Fruit fly (Drosophila melanogaster): ENCODE measurements around the gene CG33159.

The CG33159 gene

DNA sequence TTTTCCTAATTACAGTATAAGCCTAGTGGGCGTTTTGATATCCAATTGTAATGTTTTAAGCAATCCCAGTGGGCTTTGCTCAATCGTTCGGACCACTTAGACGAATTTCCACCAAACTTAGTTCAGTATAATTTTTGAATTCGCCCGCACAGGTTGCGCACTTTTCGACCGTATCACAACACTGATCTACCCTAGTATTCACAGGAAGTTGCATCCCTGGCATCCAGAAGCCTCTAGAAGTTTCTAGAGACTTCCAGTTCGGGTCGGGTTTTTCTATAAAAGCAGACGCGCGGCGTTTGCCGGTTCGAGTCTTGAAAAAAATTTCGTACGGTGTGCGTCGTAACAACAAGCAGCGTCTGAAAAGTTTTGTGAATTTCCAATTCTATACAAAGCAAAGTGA, 11.3 kb downstream of the CG33159 start, which contains the start of gene Hsp83 (continued):
- peak; percentile 77 for TF ChIP-seq dsx (GFP tag; optimal IDR thresholded peaks at IDR 0.05; ENCODE audit: poor library complexity, severe bottlenecking)
- peak; percentile 79 for TF ChIP-seq spab (GFP tag; optimal IDR thresholded peaks at IDR 0.05)
- TF ChIP-seq Smox (GFP tag; optimal IDR thresholded peaks at IDR 0.05), result peak; percentile 88
- peak; percentile 93 for TF ChIP-seq lz (GFP tag; optimal IDR thresholded peaks at IDR 0.05)
- TF ChIP-seq OdsH (GFP tag; optimal IDR thresholded peaks at IDR 0.05), result peak; percentile 84
- TF ChIP-seq CG11762 (GFP tag; optimal IDR thresholded peaks at IDR 0.05; ENCODE audit: insufficient read depth), result peak; percentile 82
- peak; percentile 70 for TF ChIP-seq Gug (GFP tag; IDR thresholded peaks at IDR 0.05)
- TF ChIP-seq Lpt (GFP tag; optimal IDR thresholded peaks at IDR 0.05), result peak; percentile 32
- TF ChIP-seq pdm3 (GFP tag; optimal IDR thresholded peaks at IDR 0.05), result peak; percentile 88
- peak; percentile 82 for TF ChIP-seq fkh (GFP tag; optimal IDR thresholded peaks at IDR 0.05)
- peak; percentile 92 for TF ChIP-seq CG8632 (GFP tag; optimal IDR thresholded peaks at IDR 0.05)
- TF ChIP-seq svp (GFP tag), result no peak
- peak; percentile 96 for TF ChIP-seq CG3919 (GFP tag; optimal IDR thresholded peaks at IDR 0.05)
- TF ChIP-seq fd85E (GFP tag; optimal IDR thresholded peaks at IDR 0.05), result peak; percentile 94
- TF ChIP-seq CG31627 (GFP tag; optimal IDR thresholded peaks at IDR 0.05), result peak; percentile 83
- peak; percentile 98 for TF ChIP-seq ss (GFP tag; optimal IDR thresholded peaks at IDR 0.05)
- TF ChIP-seq CG1621 (tag; optimal IDR thresholded peaks at IDR 0.05), result peak; percentile 89

DNA sequence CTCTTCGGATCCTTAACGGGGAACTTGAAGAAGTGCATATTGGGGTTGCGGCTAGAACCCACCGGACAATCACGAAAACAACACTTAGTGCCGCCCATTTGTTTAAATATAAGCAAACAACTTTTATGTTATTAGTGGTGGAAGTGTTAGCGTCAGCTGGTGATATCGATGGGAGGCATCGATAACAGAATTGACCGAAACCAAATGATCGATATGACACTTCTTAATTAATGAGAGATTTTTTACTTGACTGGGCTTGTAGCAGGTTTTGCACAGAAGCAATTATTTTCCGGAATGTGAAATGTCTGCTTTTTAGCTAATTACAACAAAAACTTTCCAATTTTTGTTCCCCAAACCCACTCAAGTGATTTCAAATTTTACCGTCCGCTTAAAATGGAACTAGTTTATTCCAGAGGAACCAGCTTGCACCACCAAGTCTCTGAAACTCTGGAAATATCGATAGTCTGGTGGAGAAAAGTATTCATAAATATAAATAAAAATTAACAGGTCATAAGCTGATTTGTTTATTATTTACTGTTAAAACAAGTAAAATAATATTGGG, 11.8 kb downstream of the CG33159 start, which contains the start of gene CG14965:
CG14965 (minus strand) TSS at position 159 of the 562 bp plus-strand sequence.
- no peak for TF ChIP-seq Hr38 (GFP tag; optimal IDR thresholded peaks at IDR 0.05)
- TF ChIP-seq fkh (GFP tag; optimal IDR thresholded peaks at IDR 0.05), result peak; percentile 85
- TF ChIP-seq dsx (GFP tag; optimal IDR thresholded peaks at IDR 0.05; ENCODE audit: poor library complexity, severe bottlenecking), result no peak
- no peak for TF ChIP-seq Blimp-1 (GFP tag; optimal IDR thresholded peaks at IDR 0.05)

DNA sequence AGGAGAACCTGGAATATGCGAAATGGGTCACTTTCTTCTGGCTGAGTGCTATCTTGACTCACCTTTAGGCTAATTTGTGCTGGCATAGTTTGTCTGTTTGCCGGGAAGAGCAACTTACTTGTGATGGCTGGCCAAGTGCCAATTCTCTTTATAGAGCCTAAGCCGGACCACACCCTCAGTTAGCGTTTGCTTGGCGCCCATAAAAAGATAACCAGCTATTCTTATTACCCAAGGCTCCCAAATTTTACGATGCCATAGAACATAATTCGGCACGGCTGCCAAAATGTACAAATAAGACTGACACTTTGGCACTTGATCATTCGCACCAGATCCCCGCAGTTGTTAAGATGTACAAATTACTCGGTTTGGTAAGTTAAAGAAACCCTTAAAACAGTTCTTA, 14.6 kb downstream of the CG33159 start, which contains the start of the genes CG42525 and CG14958:
CG42525 (minus strand) TSS at position 101 of the 400 bp plus-strand sequence.
CG14958 (plus strand) TSS at position 332 of the 400 bp plus-strand sequence.
- TF ChIP-seq CG8119 (GFP tag; IDR thresholded peaks at IDR 0.05), result no peak

dm6 chr3L:3187263-3187662, 17.0 kb downstream of the CG33159 start, which contains the start of gene CG14957:
TSS of gene CG14957 (plus strand) at chr3L:3187563.
- TF ChIP-seq CG6854 (GFP tag; optimal IDR thresholded peaks at IDR 0.05) (peak; percentile 0), eg (GFP tag; IDR thresholded peaks at IDR 0.05) (no peak), CG3032 (tag; optimal IDR thresholded peaks at IDR 0.05) (no peak), CG32006 (GFP tag; optimal IDR thresholded peaks at IDR 0.05) (no peak), CG11294 (GFP tag; IDR thresholded peaks at IDR 0.05) (no peak), Sox14 (GFP tag; optimal IDR thresholded peaks at IDR 0.05) (no peak)

- no peak for TF ChIP-seq CG11294 (GFP tag; IDR thresholded peaks at IDR 0.05)
- no peak for TF ChIP-seq dsx (GFP tag; optimal IDR thresholded peaks at IDR 0.05; ENCODE audit: poor library complexity, severe bottlenecking)
- no peak for TF ChIP-seq CG16779 (tag; optimal IDR thresholded peaks at IDR 0.05)
- no peak for TF ChIP-seq Hr4 (GFP tag; optimal IDR thresholded peaks at IDR 0.05)
- no peak for TF ChIP-seq CG8119 (GFP tag; IDR thresholded peaks at IDR 0.05)
- no peak for TF ChIP-seq CG10631 (GFP tag; optimal IDR thresholded peaks at IDR 0.05)
- TF ChIP-seq Eip93F (GFP tag; optimal IDR thresholded peaks at IDR 0.05), result no peak
- no peak for TF ChIP-seq CG11902 (GFP tag; optimal IDR thresholded peaks at IDR 0.05)
- no peak for TF ChIP-seq CG11762 (GFP tag; optimal IDR thresholded peaks at IDR 0.05; ENCODE audit: insufficient read depth)
Measured at dm6 chr3L:3186364-3186763, 17.9 kb downstream of the CG33159 start, which contains the start of gene CG32284. TSS of gene CG32284 (plus strand) at chr3L:3186664.
